Worm (Caenorhabditis elegans): ENCODE results near the gene cup-5.

DNA sequence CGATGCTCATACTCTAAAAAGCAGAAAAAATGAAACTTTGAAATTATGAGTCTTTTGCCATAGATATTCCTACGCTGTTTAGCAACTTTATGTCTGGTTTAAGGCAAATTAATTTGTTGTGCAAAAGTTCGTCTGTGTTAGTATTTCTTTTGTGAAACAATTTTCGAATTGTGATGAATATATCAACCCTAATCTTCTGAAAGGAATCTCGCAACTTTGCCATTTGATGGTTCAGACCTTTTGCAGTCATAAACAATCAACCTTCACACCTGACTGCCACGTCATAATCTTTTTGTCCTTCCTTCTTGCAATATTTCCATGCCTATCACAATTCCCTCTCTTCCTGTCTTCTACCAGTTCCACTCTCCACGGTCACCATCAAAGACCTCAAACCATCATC lies 35.9 kb downstream of the cup-5 start:
- TF ChIP-seq nhr-28 (tag; optimal IDR thresholded peaks at IDR 0.05): no peak
- no peak for TF ChIP-seq skn-1 (tag; optimal IDR thresholded peaks at IDR 0.05)
